Worm (Caenorhabditis elegans): Measurements from ENCODE around the gene mans-4.

ce11 chrIV:9040393-9040792, 38.0 kb downstream of the mans-4 start, which contains the start of gene Y73F4A.3:
- no peak for TF ChIP-seq snpc-4 (tag; optimal IDR thresholded peaks at IDR 0.05)
- no peak for TF ChIP-seq unc-62 (GFP tag; optimal IDR thresholded peaks at IDR 0.05)
- TF ChIP-seq ztf-11 (tag; optimal IDR thresholded peaks at IDR 0.05) = no peak
- no peak for TF ChIP-seq fos-1 (tag; optimal IDR thresholded peaks at IDR 0.05)
- no peak for TF ChIP-seq ceh-16 (tag; optimal IDR thresholded peaks at IDR 0.05)
- TF ChIP-seq ztf-1 (GFP tag; conservative IDR thresholded peaks at IDR 0.05) = no peak
- no peak for TF ChIP-seq lin-11 (tag; optimal IDR thresholded peaks at IDR 0.05)
- TF ChIP-seq unc-39 (tag; optimal IDR thresholded peaks at IDR 0.05) = no peak
- no peak for TF ChIP-seq lin-13 (GFP tag; optimal IDR thresholded peaks at IDR 0.05)
- no peak for TF ChIP-seq R02D3.7 (tag; optimal IDR thresholded peaks at IDR 0.05)
- TF ChIP-seq nhr-237 (tag; optimal IDR thresholded peaks at IDR 0.05) = no peak

Data from whole organism, L2 larva.